Worm (Caenorhabditis elegans): ENCODE measurements around the gene srh-95.
A peak's percentile ranks its signal among the peaks of the same experiment; 100 is the strongest.

srh-95 gene

ce11 chrV:16246579-16246978 is at the start of gene srh-95:
TSS of gene srh-95 (plus strand) at chrV:16246879.
- TF ChIP-seq klf-2 (GFP tag; conservative IDR thresholded peaks at IDR 0.05) = no peak
- no peak for TF ChIP-seq cog-1 (tag; optimal IDR thresholded peaks at IDR 0.05)
- TF ChIP-seq ztf-29 (GFP tag; IDR thresholded peaks at IDR 0.05) = no peak

- no peak for TF ChIP-seq T22C8.4 (GFP tag; IDR thresholded peaks at IDR 0.05)
- no peak for TF ChIP-seq cog-1 (tag; optimal IDR thresholded peaks at IDR 0.05)
- TF ChIP-seq flt-1 (GFP tag; IDR thresholded peaks at IDR 0.05) = no peak
- TF ChIP-seq med-1 (GFP tag; optimal IDR thresholded peaks at IDR 0.05; ENCODE audit: insufficient read depth) = no peak
- no peak for TF ChIP-seq ztf-23 (GFP tag; IDR thresholded peaks at IDR 0.05)
- no peak for TF ChIP-seq ztf-29 (GFP tag; IDR thresholded peaks at IDR 0.05)
These were observed 48.7 kb upstream of the srh-95 start, which contains the start of gene F11A5.5 for ce11 chrV:16198016-16198415. TSS of gene F11A5.5 (plus strand) at chrV:16198316.

- TF ChIP-seq cog-1 (tag; optimal IDR thresholded peaks at IDR 0.05) (no peak), ref-1 (GFP tag; conservative IDR thresholded peaks at IDR 0.05) (no peak), tab-1 (GFP tag; IDR thresholded peaks at IDR 0.05) (no peak), med-1 (GFP tag; optimal IDR thresholded peaks at IDR 0.05; ENCODE audit: insufficient read depth) (no peak), ztf-23 (GFP tag; IDR thresholded peaks at IDR 0.05) (no peak), flt-1 (GFP tag; IDR thresholded peaks at IDR 0.05) (no peak)
These were observed 44.9 kb upstream of the srh-95 start, which contains the start of gene F11A5.17 for ce11 chrV:16201730-16202129. TSS of gene F11A5.17 (plus strand) at chrV:16202030.

ce11 chrV:16202618-16203017 is 44.1 kb upstream of the srh-95 start, which contains the start of gene F11A5.18:
TSS of gene F11A5.18 (plus strand) at chrV:16202918.
- no peak for TF ChIP-seq tab-1 (GFP tag; IDR thresholded peaks at IDR 0.05)
- no peak for TF ChIP-seq klf-2 (GFP tag; conservative IDR thresholded peaks at IDR 0.05)
- TF ChIP-seq T22C8.4 (GFP tag; IDR thresholded peaks at IDR 0.05) = no peak
- no peak for TF ChIP-seq ztf-23 (GFP tag; IDR thresholded peaks at IDR 0.05)
- TF ChIP-seq flt-1 (GFP tag; IDR thresholded peaks at IDR 0.05) = no peak
- no peak for TF ChIP-seq ref-1 (GFP tag; conservative IDR thresholded peaks at IDR 0.05)
- no peak for TF ChIP-seq med-1 (GFP tag; optimal IDR thresholded peaks at IDR 0.05; ENCODE audit: insufficient read depth)
- no peak for TF ChIP-seq cog-1 (tag; optimal IDR thresholded peaks at IDR 0.05)
- TF ChIP-seq ztf-29 (GFP tag; IDR thresholded peaks at IDR 0.05) = no peak

- TF ChIP-seq klf-2 (GFP tag; conservative IDR thresholded peaks at IDR 0.05) (no peak), tab-1 (GFP tag; IDR thresholded peaks at IDR 0.05) (no peak), cog-1 (tag; optimal IDR thresholded peaks at IDR 0.05) (no peak), flt-1 (GFP tag; IDR thresholded peaks at IDR 0.05) (no peak), T22C8.4 (GFP tag; IDR thresholded peaks at IDR 0.05) (no peak), ztf-29 (GFP tag; IDR thresholded peaks at IDR 0.05) (no peak), ztf-23 (GFP tag; IDR thresholded peaks at IDR 0.05) (no peak), ref-1 (GFP tag; conservative IDR thresholded peaks at IDR 0.05) (no peak), med-1 (GFP tag; optimal IDR thresholded peaks at IDR 0.05; ENCODE audit: insufficient read depth) (no peak)
These were observed 41.8 kb upstream of the srh-95 start, which contains the start of gene irld-26 for ce11 chrV:16204888-16205287. TSS of gene irld-26 (plus strand) at chrV:16205188.

ce11 chrV:16209837-16210236 is 36.8 kb upstream of the srh-95 start, which contains the start of gene oac-15:
TSS of gene oac-15 (minus strand) at chrV:16209937.
- TF ChIP-seq ztf-23 (GFP tag; IDR thresholded peaks at IDR 0.05) (no peak), klf-2 (GFP tag; conservative IDR thresholded peaks at IDR 0.05) (no peak), flt-1 (GFP tag; IDR thresholded peaks at IDR 0.05) (no peak), med-1 (GFP tag; optimal IDR thresholded peaks at IDR 0.05; ENCODE audit: insufficient read depth) (no peak), ref-1 (GFP tag; conservative IDR thresholded peaks at IDR 0.05) (no peak), ztf-29 (GFP tag; IDR thresholded peaks at IDR 0.05) (no peak), tab-1 (GFP tag; IDR thresholded peaks at IDR 0.05) (no peak), T22C8.4 (GFP tag; IDR thresholded peaks at IDR 0.05) (no peak), cog-1 (tag; optimal IDR thresholded peaks at IDR 0.05) (no peak)

ce11 chrV:16210257-16211002 is 36.2 kb upstream of the srh-95 start, which contains the start of gene F11A5.16:
TSS of gene F11A5.16 (plus strand) at chrV:16210952.
- TF ChIP-seq ztf-29 (GFP tag; IDR thresholded peaks at IDR 0.05) (no peak), ref-1 (GFP tag; conservative IDR thresholded peaks at IDR 0.05) (no peak), tab-1 (GFP tag; IDR thresholded peaks at IDR 0.05) (0 out of 2 replicates have a peak, but pooled peaks have one; percentile 18), cog-1 (tag; optimal IDR thresholded peaks at IDR 0.05) (no peak)

- TF ChIP-seq ztf-29 (GFP tag; IDR thresholded peaks at IDR 0.05) = no peak
- no peak for TF ChIP-seq klf-2 (GFP tag; conservative IDR thresholded peaks at IDR 0.05)
- no peak for TF ChIP-seq cog-1 (tag; optimal IDR thresholded peaks at IDR 0.05)
- TF ChIP-seq T22C8.4 (GFP tag; IDR thresholded peaks at IDR 0.05) = no peak
- no peak for TF ChIP-seq med-1 (GFP tag; optimal IDR thresholded peaks at IDR 0.05; ENCODE audit: insufficient read depth)
- no peak for TF ChIP-seq flt-1 (GFP tag; IDR thresholded peaks at IDR 0.05)
- no peak for TF ChIP-seq ref-1 (GFP tag; conservative IDR thresholded peaks at IDR 0.05)
These were observed 35.0 kb upstream of the srh-95 start for ce11 chrV:16211713-16212112.

ce11 chrV:16213323-16213722 is 33.4 kb upstream of the srh-95 start:
- TF ChIP-seq ztf-23 (GFP tag; IDR thresholded peaks at IDR 0.05) (no peak), cog-1 (tag; optimal IDR thresholded peaks at IDR 0.05) (no peak), ref-1 (GFP tag; conservative IDR thresholded peaks at IDR 0.05) (no peak), klf-2 (GFP tag; conservative IDR thresholded peaks at IDR 0.05) (no peak), tab-1 (GFP tag; IDR thresholded peaks at IDR 0.05) (no peak), ztf-29 (GFP tag; IDR thresholded peaks at IDR 0.05) (no peak), T22C8.4 (GFP tag; IDR thresholded peaks at IDR 0.05) (no peak), med-1 (GFP tag; optimal IDR thresholded peaks at IDR 0.05; ENCODE audit: insufficient read depth) (no peak), flt-1 (GFP tag; IDR thresholded peaks at IDR 0.05) (no peak)

- TF ChIP-seq flt-1 (GFP tag; IDR thresholded peaks at IDR 0.05) = no peak
- TF ChIP-seq T22C8.4 (GFP tag; IDR thresholded peaks at IDR 0.05) = no peak
- TF ChIP-seq klf-2 (GFP tag; conservative IDR thresholded peaks at IDR 0.05) = no peak
- TF ChIP-seq ztf-29 (GFP tag; IDR thresholded peaks at IDR 0.05) = no peak
- TF ChIP-seq ref-1 (GFP tag; conservative IDR thresholded peaks at IDR 0.05) = no peak
- TF ChIP-seq cog-1 (tag; optimal IDR thresholded peaks at IDR 0.05) = no peak
- TF ChIP-seq tab-1 (GFP tag; IDR thresholded peaks at IDR 0.05) = no peak
- no peak for TF ChIP-seq med-1 (GFP tag; optimal IDR thresholded peaks at IDR 0.05; ENCODE audit: insufficient read depth)
- no peak for TF ChIP-seq ztf-23 (GFP tag; IDR thresholded peaks at IDR 0.05)
These were observed 32.2 kb upstream of the srh-95 start, which contains the start of gene F11A5.9 for ce11 chrV:16214505-16214904. TSS of gene F11A5.9 (plus strand) at chrV:16214890.
